Fruit fly (Drosophila melanogaster): ENCODE measurements around the gene Clamp.

Clamp gene

DNA sequence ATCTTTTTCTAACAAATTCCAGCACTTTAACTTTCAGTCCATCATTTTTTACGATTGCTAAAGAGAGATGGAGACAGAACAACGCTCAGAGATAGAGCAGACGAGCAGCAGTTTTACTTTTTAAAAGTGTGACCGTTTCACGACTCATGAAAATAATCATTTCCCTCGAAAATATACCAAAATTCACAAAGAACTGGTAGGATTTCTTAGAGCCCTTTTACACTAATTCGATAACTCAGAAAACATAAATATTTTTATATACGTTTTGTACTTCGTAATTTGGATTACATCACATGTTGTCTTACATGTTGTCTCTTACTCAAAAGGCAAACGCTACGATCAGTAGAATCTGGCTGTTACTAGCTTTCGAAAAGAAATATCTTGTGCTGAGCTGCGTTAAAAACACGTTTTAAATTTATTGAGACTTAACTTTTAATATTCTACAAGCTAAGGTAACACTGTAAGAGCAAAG lies at the start of gene Clamp:
Clamp (minus strand) TSS at position 100 of the 472 bp plus-strand sequence.
- TF ChIP-seq CTCF (optimal IDR thresholded peaks at IDR 0.05) (no peak), CG8478 (optimal IDR thresholded peaks at IDR 0.05) (no peak)

DNA sequence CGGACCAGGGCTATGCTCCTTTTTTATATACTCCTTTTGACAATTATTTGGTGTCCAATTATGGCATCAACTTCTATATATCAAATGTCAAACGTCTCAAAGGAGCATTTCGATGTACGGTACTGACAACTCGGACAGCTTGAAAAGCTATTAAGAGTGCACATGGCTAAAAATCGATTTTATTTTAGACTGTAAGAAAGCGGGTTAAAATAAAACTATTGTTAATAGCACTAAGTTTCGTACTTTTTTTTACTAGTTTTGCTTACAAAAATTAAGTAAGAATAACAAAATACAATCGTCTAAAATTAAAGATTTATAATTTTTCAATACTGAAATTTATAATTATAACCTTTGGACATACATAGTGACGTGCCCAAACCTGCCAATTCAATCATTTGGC lies 45.3 kb upstream of the Clamp start, which contains the start of gene Ir40a:
Ir40a (minus strand) TSS at position 101 of the 400 bp plus-strand sequence.
- TF ChIP-seq CG8478 (optimal IDR thresholded peaks at IDR 0.05): no peak
- TF ChIP-seq CTCF (optimal IDR thresholded peaks at IDR 0.05): no peak

DNA sequence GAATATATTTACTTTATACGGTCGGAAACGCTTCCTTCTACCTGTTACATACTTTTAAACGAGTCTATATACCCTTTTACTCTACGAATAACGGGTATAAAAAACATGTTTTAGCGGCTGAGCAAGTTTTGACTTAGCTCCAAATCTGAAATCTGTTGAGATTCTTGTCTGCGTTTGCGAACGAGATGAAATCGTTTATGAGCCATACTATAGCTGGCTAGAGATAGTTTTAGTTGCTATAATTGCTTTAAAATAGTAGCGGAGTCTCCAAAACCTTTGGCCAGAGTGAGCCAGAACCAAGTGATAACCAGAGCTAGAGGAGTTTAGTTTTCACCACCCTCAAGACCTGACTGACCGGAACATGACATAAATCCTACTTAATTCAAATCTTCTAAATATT lies 7.5 kb upstream of the Clamp start:
- TF ChIP-seq CG8478 (optimal IDR thresholded peaks at IDR 0.05) (no peak), CTCF (optimal IDR thresholded peaks at IDR 0.05) (no peak)

DNA sequence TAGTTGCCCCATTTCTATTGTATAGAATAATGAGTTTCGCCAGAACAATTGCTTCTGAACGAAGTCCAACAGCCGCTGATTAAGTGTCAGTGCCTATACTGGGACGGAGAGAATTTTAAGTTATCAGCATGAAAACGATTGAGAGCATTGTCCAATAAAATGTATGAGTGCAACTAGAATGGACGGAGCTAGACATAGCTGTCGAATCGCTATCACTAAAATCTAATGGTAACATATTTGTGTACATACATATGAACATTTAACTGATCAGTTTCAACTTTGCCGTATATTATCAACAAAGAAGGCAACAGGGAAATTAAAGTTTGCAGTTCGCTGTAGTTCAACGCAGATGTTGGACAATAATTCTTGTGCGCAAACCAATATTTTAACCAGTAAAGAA lies 6.2 kb upstream of the Clamp start, which contains the start of gene CG3635:
CG3635 (plus strand) TSS at position 315 of the 400 bp plus-strand sequence.
- TF ChIP-seq CTCF (optimal IDR thresholded peaks at IDR 0.05) (no peak), CG8478 (optimal IDR thresholded peaks at IDR 0.05) (no peak)

DNA sequence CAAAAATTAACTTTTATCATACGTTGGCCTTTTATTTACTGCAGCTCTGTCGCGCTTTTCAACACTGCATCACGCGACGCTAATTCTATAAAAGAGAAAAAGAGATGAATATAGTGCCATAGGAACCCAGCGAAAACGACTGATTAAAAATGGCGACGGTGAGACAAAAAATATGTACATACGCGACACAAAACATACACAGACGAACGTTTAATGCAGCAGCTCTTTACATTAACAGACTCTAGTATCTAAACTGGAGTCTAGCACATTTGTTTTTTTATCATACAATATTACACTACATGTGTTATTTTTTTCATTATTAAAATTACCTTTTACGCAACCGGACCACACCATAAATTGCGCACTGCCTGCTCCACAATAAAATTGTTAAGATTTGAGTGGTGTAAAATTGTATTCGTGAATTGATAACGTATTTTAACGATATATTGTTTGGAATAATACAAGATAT lies 350 bp downstream of the Clamp start:
- TF ChIP-seq CG8478 (optimal IDR thresholded peaks at IDR 0.05) (no peak), CTCF (optimal IDR thresholded peaks at IDR 0.05) (no peak)

DNA sequence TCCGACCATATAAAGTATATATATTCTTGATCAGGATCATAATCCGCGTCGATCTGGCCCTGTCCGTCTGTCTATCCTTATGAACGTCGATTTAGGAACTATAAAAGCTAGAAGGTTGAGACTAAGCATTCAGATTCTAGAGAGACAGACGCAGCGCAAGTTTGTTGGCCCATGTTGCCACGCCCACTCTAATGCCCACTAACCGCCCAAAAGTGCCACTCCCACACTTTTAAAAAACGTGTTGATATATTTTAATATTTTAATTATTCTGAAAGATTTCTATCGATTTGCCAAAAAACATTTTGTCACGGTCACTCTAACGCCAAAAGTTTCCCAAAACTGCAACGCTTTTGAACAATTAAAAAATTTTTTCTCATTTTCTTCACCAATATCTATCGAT lies 5.6 kb downstream of the Clamp start:
- TF ChIP-seq CTCF (optimal IDR thresholded peaks at IDR 0.05): no peak
- TF ChIP-seq CG8478 (optimal IDR thresholded peaks at IDR 0.05): no peak

DNA sequence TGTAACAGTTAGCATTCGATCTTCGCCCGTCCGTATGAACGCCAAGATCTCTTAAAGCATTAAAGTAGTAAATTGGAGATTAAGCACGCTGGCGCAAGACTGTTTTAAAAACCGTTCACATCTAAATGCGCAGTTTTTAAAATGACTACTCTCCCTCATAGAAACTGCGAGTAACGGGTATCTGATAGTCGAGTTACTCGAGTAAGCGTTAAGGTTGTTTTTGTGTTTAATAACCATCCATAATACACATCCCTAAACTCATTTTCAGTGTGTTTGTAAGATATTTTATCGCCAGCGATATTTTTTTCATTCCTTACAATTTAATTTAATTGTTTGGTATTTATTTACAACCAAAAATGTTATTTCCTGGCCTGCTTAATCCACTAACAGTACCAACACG lies 9.1 kb downstream of the Clamp start:
- no peak for TF ChIP-seq CG8478 (optimal IDR thresholded peaks at IDR 0.05)

DNA sequence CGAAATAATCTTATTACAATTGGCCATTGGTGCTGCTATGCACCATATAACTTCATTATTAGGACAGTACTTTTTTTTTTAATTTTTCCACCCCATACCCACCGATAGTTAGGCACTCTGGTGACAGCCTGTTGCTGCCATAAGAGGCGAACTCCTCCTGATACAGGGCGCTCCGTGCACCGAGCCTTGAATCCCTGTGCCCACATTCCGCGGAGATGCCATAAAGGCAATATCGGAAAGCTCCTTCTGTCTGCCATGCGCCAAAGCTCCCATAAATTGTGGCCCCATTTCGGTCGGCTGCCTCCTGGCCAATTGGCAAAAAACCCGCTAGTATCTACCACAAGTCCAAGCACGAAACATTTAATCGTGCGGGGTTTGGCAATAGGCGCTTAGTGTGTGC lies 15.7 kb downstream of the Clamp start:
- TF ChIP-seq CTCF (optimal IDR thresholded peaks at IDR 0.05) (no peak), CG8478 (optimal IDR thresholded peaks at IDR 0.05) (no peak)

DNA sequence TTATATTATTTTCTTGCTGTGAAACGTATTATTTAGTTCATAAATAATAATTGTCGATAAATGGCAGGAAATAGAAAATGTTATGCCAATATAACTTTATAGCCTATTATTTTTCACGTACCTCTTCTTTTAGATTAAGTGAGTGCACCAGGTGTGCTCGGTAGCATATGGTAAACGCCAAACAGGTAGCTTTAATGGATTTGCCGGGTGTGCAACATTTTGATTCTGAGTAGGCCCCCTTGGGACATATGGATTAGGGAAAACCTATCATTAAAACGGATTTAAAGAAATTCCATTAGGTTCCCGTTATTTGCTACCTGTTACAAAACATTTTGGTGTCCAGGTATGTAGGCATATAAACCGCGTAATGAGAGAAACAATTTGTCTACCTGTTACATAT lies 17.6 kb downstream of the Clamp start, which contains the start of gene dunk:
dunk (plus strand) TSS at position 301 of the 400 bp plus-strand sequence.
- no peak for TF ChIP-seq CTCF (optimal IDR thresholded peaks at IDR 0.05)
- no peak for TF ChIP-seq CG8478 (optimal IDR thresholded peaks at IDR 0.05)

DNA sequence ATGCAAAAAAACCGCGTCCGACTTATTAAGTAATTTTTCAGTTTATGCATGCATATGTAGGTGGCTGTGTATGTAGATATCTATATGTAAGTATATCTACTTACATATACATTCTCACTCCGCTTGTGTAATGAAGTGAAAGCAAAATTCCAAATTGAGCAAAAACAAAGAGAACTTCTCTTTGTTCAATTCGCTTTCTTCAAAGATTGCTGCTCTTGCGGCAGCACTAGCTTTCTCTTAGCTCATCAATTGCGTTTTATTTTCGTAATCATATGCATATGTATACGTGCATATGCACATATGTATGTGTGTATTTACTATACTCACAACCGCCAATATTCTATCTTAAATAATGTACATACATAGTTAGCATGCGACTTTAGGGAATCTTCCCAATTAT lies 20.2 kb downstream of the Clamp start:
- TF ChIP-seq CG8478 (optimal IDR thresholded peaks at IDR 0.05): no peak
- TF ChIP-seq CTCF (optimal IDR thresholded peaks at IDR 0.05): no peak

- TF ChIP-seq CTCF (optimal IDR thresholded peaks at IDR 0.05): no peak
- no peak for TF ChIP-seq CG8478 (optimal IDR thresholded peaks at IDR 0.05)
Measured at dm6 chr2L:22146247-22146646, 22.7 kb downstream of the Clamp start.

- TF ChIP-seq CG8478 (optimal IDR thresholded peaks at IDR 0.05) (no peak), CTCF (optimal IDR thresholded peaks at IDR 0.05) (no peak)
Measured at dm6 chr2L:22145269-22145917, 23.6 kb downstream of the Clamp start.

DNA sequence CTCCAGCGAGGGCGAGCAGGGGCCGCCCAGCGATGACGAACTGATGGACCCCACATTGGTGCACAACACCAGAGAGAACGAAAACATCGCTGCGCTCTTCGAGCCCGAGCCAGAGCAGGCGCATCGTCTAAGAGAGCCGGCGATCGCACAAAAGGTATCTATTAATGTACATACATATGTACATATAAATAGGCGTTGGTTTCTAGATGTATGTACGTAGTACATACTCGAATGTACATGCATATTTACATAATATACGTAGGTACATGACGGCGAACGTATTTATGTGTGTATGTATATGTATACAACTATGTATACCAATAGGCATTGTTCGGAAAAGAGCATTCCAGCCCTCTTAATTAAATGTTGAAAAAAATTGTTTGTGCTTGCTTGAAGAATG lies 24.8 kb downstream of the Clamp start:
- TF ChIP-seq CTCF (optimal IDR thresholded peaks at IDR 0.05): no peak
- TF ChIP-seq CG8478 (optimal IDR thresholded peaks at IDR 0.05): no peak

dm6 chr2L:22142696-22143176 lies 26.2 kb downstream of the Clamp start:
- TF ChIP-seq CG8478 (optimal IDR thresholded peaks at IDR 0.05) (no peak), CTCF (optimal IDR thresholded peaks at IDR 0.05) (no peak)

DNA sequence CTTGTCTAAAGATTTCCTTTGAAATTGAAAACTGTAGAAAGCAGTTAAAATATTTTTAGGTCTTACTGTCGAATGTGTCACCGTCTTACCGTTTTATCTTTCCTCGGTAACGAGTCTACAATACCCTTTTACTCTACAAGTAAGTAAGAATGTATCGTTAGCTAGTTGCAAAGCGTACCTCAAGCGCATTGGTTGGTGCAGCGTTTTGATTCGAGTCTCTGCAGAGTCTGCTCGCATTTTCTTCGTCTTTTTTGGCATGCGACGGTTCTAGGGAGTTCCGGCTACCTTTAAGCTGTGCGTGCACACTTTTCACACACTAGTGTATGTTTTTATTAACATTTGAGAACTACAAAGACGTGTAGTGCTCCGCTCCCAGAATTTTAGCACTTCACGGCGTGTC lies 29.0 kb downstream of the Clamp start:
- no peak for TF ChIP-seq CTCF (optimal IDR thresholded peaks at IDR 0.05)
- TF ChIP-seq CG8478 (optimal IDR thresholded peaks at IDR 0.05): no peak

- TF ChIP-seq CG8478 (optimal IDR thresholded peaks at IDR 0.05): no peak
- no peak for TF ChIP-seq CTCF (optimal IDR thresholded peaks at IDR 0.05)
Measured at dm6 chr2L:22139354-22139753, 29.6 kb downstream of the Clamp start.
